In genomic region chr3L:13259617-13260016, dm6 we compare ENCODE assay signal across 1 fruit fly cellular context.
TF ChIP-seq lines count a peak whose summit lies in the region.

No protein-coding gene starts in this region.

TF ChIP-seq in whole organism, embryonic, 481 proteins besides CTCF, POLR2A, EP300 and RAD21 (continued from another document):
- TF ChIP-seq trem (tag; optimal IDR thresholded peaks at IDR 0.05; lab: Kevin White, UChicago) (no peak), Ptx1 (GFP tag; IDR thresholded peaks at IDR 0.05; lab: Robert Waterston, UW) (no peak), ind (GFP tag; optimal IDR thresholded peaks at IDR 0.05; lab: Kevin White, UChicago) (no peak), MTF-1 (GFP tag; optimal IDR thresholded peaks at IDR 0.05; lab: Kevin White, UChicago; ENCODE audit: borderline replicate concordance) (no peak), pzg (GFP tag; optimal IDR thresholded peaks at IDR 0.05; lab: Kevin White, UChicago) (no peak), CG3407 (GFP tag; optimal IDR thresholded peaks at IDR 0.05; lab: Kevin White, UChicago) (no peak), inv (GFP tag; IDR thresholded peaks at IDR 0.05; lab: Robert Waterston, UW; ENCODE audit: partially characterized antibody) (no peak), NC2α (GFP tag; optimal IDR thresholded peaks at IDR 0.05; lab: Kevin White, UChicago) (no peak), ac (GFP tag; optimal IDR thresholded peaks at IDR 0.05; lab: Kevin White, UChicago) (peak; percentile 44), rib (GFP tag; IDR thresholded peaks at IDR 0.05; lab: Robert Waterston, UW) (no peak), CG15696 (tag; optimal IDR thresholded peaks at IDR 0.05; lab: Kevin White, UChicago) (peak; percentile 65), Hmx (GFP tag; optimal IDR thresholded peaks at IDR 0.05; lab: Kevin White, UChicago) (no peak), CG17829 (tag; optimal IDR thresholded peaks at IDR 0.05; lab: Kevin White, UChicago) (no peak), CG4424 (GFP tag; optimal IDR thresholded peaks at IDR 0.05; lab: Kevin White, UChicago) (no peak), gce (GFP tag; IDR thresholded peaks at IDR 0.05; lab: Robert Waterston, UW) (no peak), CG17802 (tag; optimal IDR thresholded peaks at IDR 0.05; lab: Kevin White, UChicago) (no peak), seq (GFP tag; IDR thresholded peaks at IDR 0.05; lab: Robert Waterston, UW) (no peak), nmo (GFP tag; optimal IDR thresholded peaks at IDR 0.05; lab: Kevin White, UChicago) (no peak), az2 (GFP tag; optimal IDR thresholded peaks at IDR 0.05; lab: Kevin White, UChicago) (no peak), CG5953 (GFP tag; IDR thresholded peaks at IDR 0.05; lab: Robert Waterston, UW) (no peak), CG18599 (GFP tag; optimal IDR thresholded peaks at IDR 0.05; lab: Kevin White, UChicago) (peak; percentile 21), E2f2 (GFP tag; IDR thresholded peaks at IDR 0.05; lab: Robert Waterston, UW) (no peak), Neu2 (GFP tag; optimal IDR thresholded peaks at IDR 0.05; lab: Kevin White, UChicago; ENCODE audit: borderline replicate concordance) (no peak), CG13894 (tag; optimal IDR thresholded peaks at IDR 0.05; lab: Kevin White, UChicago) (no peak), bcd (GFP tag; optimal IDR thresholded peaks at IDR 0.05; lab: Kevin White, UChicago) (no peak), CG10654 (GFP tag; optimal IDR thresholded peaks at IDR 0.05; lab: Kevin White, UChicago) (no peak), NK7.1 (GFP tag; optimal IDR thresholded peaks at IDR 0.05; lab: Kevin White, UChicago) (no peak), lbe (GFP tag; optimal IDR thresholded peaks at IDR 0.05; lab: Kevin White, UChicago) (no peak), CHES-1-like (GFP tag; optimal IDR thresholded peaks at IDR 0.05; lab: Kevin White, UChicago) (no peak), Antp (GFP tag; optimal IDR thresholded peaks at IDR 0.05; lab: Kevin White, UChicago) (no peak), CG10366 (GFP tag; IDR thresholded peaks at IDR 0.05; lab: Robert Waterston, UW) (no peak), eyg (GFP tag; optimal IDR thresholded peaks at IDR 0.05; lab: Kevin White, UChicago) (no peak), lab (GFP tag; optimal IDR thresholded peaks at IDR 0.05; lab: Kevin White, UChicago) (peak; percentile 4), grn (GFP tag; optimal IDR thresholded peaks at IDR 0.05; lab: Kevin White, UChicago) (no peak), al (GFP tag; IDR thresholded peaks at IDR 0.05; lab: Robert Waterston, UW) (no peak), CG9727 (GFP tag; optimal IDR thresholded peaks at IDR 0.05; lab: Kevin White, UChicago) (peak; percentile 26), ewg (GFP tag; optimal IDR thresholded peaks at IDR 0.05; lab: Kevin White, UChicago) (no peak), Spps (tag; optimal IDR thresholded peaks at IDR 0.05; lab: Kevin White, UChicago) (no peak), wor (GFP tag; IDR thresholded peaks at IDR 0.05; lab: Robert Waterston, UW) (no peak), Med (GFP tag; lab: Kevin White, UChicago) (peak; percentile 65)
